Fruit fly (Drosophila melanogaster) whole organism, embryonic: ENCODE results near the gene CG9948.

ENCODE experiments used
- Blimp-1 ChIP-seq: fragments of 200-800 bp; sonication (Bioruptor generic); optimal IDR thresholded peaks from 3 replicates; lab custom pipeline; 2018; ENCODE audit warnings: missing biosample characterization, missing genetic modification characterization, mild to moderate bottlenecking, moderate library complexity, missing genetic modification reagents
- C15 ChIP-seq: fragments of 200-800 bp; sonication (Bioruptor generic); IDR thresholded peaks from 3 replicates; pipeline ENCODE4 v1.3.6; 2022; ENCODE audit warnings: missing biosample characterization, missing genetic modification characterization
- CG10274 ChIP-seq: fragments of 200-800 bp; sonication (Bioruptor generic); optimal IDR thresholded peaks from 3 replicates; lab custom pipeline; 2017; ENCODE audit warnings: missing biosample characterization, mild to moderate bottlenecking, missing genetic modification characterization
- CG10366 ChIP-seq: fragments of 200-800 bp; sonication (Bioruptor generic); IDR thresholded peaks from 2 replicates; pipeline ENCODE4 v1.3.6; 2022; ENCODE audit warnings: missing biosample characterization, missing genetic modification characterization
- CG11723 ChIP-seq: fragments of 200-800 bp; sonication (Bioruptor generic); optimal IDR thresholded peaks from 2 replicates; lab custom pipeline; 2017; ENCODE audit warnings: missing biosample characterization, mild to moderate bottlenecking, missing genetic modification characterization
- CG12659 ChIP-seq: fragments of 200-800 bp; sonication (Bioruptor generic); optimal IDR thresholded peaks from 3 replicates; lab custom pipeline; 2017; ENCODE audit warnings: mild to moderate bottlenecking, missing biosample characterization, missing genetic modification reagents, missing genetic modification characterization
- CG15073 ChIP-seq: fragments of 200-800 bp; sonication (Bioruptor generic); optimal IDR thresholded peaks from 2 replicates; lab custom pipeline; 2016; ENCODE audit warnings: missing biosample characterization, missing genetic modification characterization
- CG17612 ChIP-seq: fragments of 200-800 bp; sonication (Bioruptor generic); IDR thresholded peaks from 2 replicates; pipeline ENCODE4 v1.3.6; 2022; ENCODE audit warnings: missing biosample characterization, missing genetic modification characterization
- CG18599 ChIP-seq: fragments of 200-800 bp; sonication (Bioruptor generic); optimal IDR thresholded peaks from 3 replicates; lab custom pipeline; 2017; ENCODE audit warnings: missing biosample characterization, missing genetic modification characterization, mild to moderate bottlenecking, moderate library complexity, missing genetic modification reagents
- CG2120 ChIP-seq: fragments of 200-800 bp; sonication (Bioruptor generic); optimal IDR thresholded peaks from 3 replicates; lab custom pipeline; 2016; ENCODE audit warnings: missing biosample characterization, missing genetic modification characterization
- CG31365 ChIP-seq: fragments of 200-800 bp; sonication (Bioruptor generic); optimal IDR thresholded peaks from 2 replicates; lab custom pipeline; 2018; ENCODE audit warnings: missing biosample characterization, mild to moderate bottlenecking, missing genetic modification characterization
- CG34224 ChIP-seq: fragments of 200-800 bp; sonication (Bioruptor generic); IDR thresholded peaks from 3 replicates; pipeline ENCODE4 v1.3.6; 2022; ENCODE audit warnings: missing biosample characterization, missing genetic modification characterization; ENCODE audit not compliant: partially characterized antibody
- CG4404 ChIP-seq: fragments of 200-800 bp; sonication (Bioruptor generic); IDR thresholded peaks from 2 replicates; pipeline ENCODE4 v1.3.6; 2022; ENCODE audit warnings: missing biosample characterization, missing genetic modification characterization
- CG7963 ChIP-seq: fragments of 200-800 bp; sonication (Bioruptor generic); IDR thresholded peaks from 3 replicates; pipeline ENCODE4 v1.3.6; 2022; ENCODE audit warnings: missing biosample characterization, missing genetic modification characterization; ENCODE audit not compliant: partially characterized antibody
- CG8765 ChIP-seq: fragments of 200-800 bp; sonication (Bioruptor generic); IDR thresholded peaks from 2 replicates; pipeline ENCODE4 v1.3.6; 2022; ENCODE audit warnings: missing biosample characterization, missing genetic modification characterization
- CG8924 ChIP-seq: fragments of 200-800 bp; optimal IDR thresholded peaks from 3 replicates; lab custom pipeline; 2019; ENCODE audit warnings: missing biosample characterization, mild to moderate bottlenecking, missing genetic modification characterization, moderate library complexity
- CoRest ChIP-seq: fragments of 200-800 bp; sonication (Bioruptor generic); optimal IDR thresholded peaks from 3 replicates; lab custom pipeline; 2018; ENCODE audit warnings: missing biosample characterization, mild to moderate bottlenecking, missing genetic modification characterization, moderate library complexity
- Dll ChIP-seq: fragments of 200-800 bp; sonication (Bioruptor generic); IDR thresholded peaks from 4 replicates; pipeline ENCODE4 v1.3.6; 2022; ENCODE audit warnings: missing biosample characterization, missing genetic modification characterization; ENCODE audit not compliant: partially characterized antibody
- Fer1 ChIP-seq: fragments of 200-800 bp; sonication (Bioruptor generic); optimal IDR thresholded peaks from 2 replicates; lab custom pipeline; 2017; ENCODE audit warnings: missing biosample characterization, mild to moderate bottlenecking, missing genetic modification characterization
- H15 ChIP-seq: fragments of 200-800 bp; sonication (Bioruptor generic); IDR thresholded peaks from 3 replicates; pipeline ENCODE4 v1.3.6; 2022; ENCODE audit warnings: missing biosample characterization, missing genetic modification characterization
- HLHmδ ChIP-seq: fragments of 200-800 bp; sonication (Bioruptor generic); optimal IDR thresholded peaks from 2 replicates; lab custom pipeline; 2018; ENCODE audit warnings: missing biosample characterization, mild to moderate bottlenecking, missing genetic modification characterization, moderate library complexity
- Hey ChIP-seq: fragments of 200-800 bp; sonication (Bioruptor generic); optimal IDR thresholded peaks from 3 replicates; lab custom pipeline; 2018; ENCODE audit warnings: missing biosample characterization, mild to moderate bottlenecking, missing genetic modification characterization
- Hr78 ChIP-seq, 2 experiments: fragments of 200-800 bp in 1 of 2; fragments of >200 bp in 1 of 2; sonication (Bioruptor generic) in 1 of 2; optimal IDR thresholded peaks; 2 replicates each; lab custom pipeline; 2017 to 2019; ENCODE audit warnings: missing biosample characterization in 2 of 2, missing genetic modification characterization in 2 of 2, mild to moderate bottlenecking in 1 of 2, moderate library complexity in 1 of 2
- Mrtf ChIP-seq: fragments of 200-800 bp; sonication (Bioruptor generic); IDR thresholded peaks from 3 replicates; pipeline ENCODE4 v1.3.6; 2022; ENCODE audit warnings: missing biosample characterization, missing genetic modification characterization
- Nf-YA ChIP-seq: fragments of 200-800 bp; sonication (Bioruptor generic); IDR thresholded peaks from 2 replicates; pipeline ENCODE4 v1.3.6; 2022; ENCODE audit warnings: missing biosample characterization, missing genetic modification characterization
- Sox100B ChIP-seq: fragments of 200-800 bp; sonication (Bioruptor generic); optimal IDR thresholded peaks from 3 replicates; lab custom pipeline; 2018; ENCODE audit warnings: missing biosample characterization, mild to moderate bottlenecking, missing genetic modification characterization
- Xbp1 ChIP-seq: fragments of 200-800 bp; sonication (Bioruptor generic); optimal IDR thresholded peaks from 3 replicates; lab custom pipeline; 2016; ENCODE audit warnings: missing biosample characterization, mild to moderate bottlenecking, missing genetic modification characterization
- bcd ChIP-seq: fragments of 200-800 bp; sonication (Bioruptor generic); optimal IDR thresholded peaks from 2 replicates; lab custom pipeline; 2017; ENCODE audit warnings: missing biosample characterization, mild to moderate bottlenecking, missing genetic modification characterization
- chif ChIP-seq, 2 experiments: fragments of 200-800 bp; sonication (Bioruptor generic); optimal IDR thresholded peaks; 3 replicates each; lab custom pipeline; 2016; ENCODE audit warnings: missing biosample characterization in 2 of 2, missing genetic modification characterization in 2 of 2
- crc ChIP-seq: fragments of 200-800 bp; sonication (Bioruptor generic); optimal IDR thresholded peaks from 2 replicates; lab custom pipeline; 2016; ENCODE audit warnings: missing biosample characterization, missing genetic modification characterization
- da ChIP-seq: fragments of 200-800 bp; sonication (Bioruptor generic); optimal IDR thresholded peaks from 2 replicates; lab custom pipeline; 2016; ENCODE audit warnings: missing biosample characterization, missing genetic modification characterization
- dan ChIP-seq: fragments of 200-800 bp; sonication (Bioruptor generic); IDR thresholded peaks from 2 replicates; pipeline ENCODE4 v1.3.6; 2022; ENCODE audit warnings: missing biosample characterization, missing genetic modification characterization
- dati ChIP-seq: fragments of 200-800 bp; sonication (Bioruptor generic); IDR thresholded peaks from 2 replicates; pipeline ENCODE4 v1.3.6; 2022; ENCODE audit warnings: missing biosample characterization, missing genetic modification characterization
- emc ChIP-seq: fragments of 200-800 bp; sonication (Bioruptor generic); optimal IDR thresholded peaks from 2 replicates; lab custom pipeline; 2016; ENCODE audit warnings: missing biosample characterization, missing genetic modification characterization
- eve ChIP-seq, 2 experiments: fragments of >200 bp; optimal IDR thresholded peaks; 2 replicates each; lab custom pipeline; 2017; ENCODE audit warnings: missing biosample characterization in 2 of 2, missing genetic modification characterization in 2 of 2
- eyg ChIP-seq: fragments of 200-800 bp; sonication (Bioruptor generic); optimal IDR thresholded peaks from 3 replicates; lab custom pipeline; 2016; ENCODE audit warnings: missing biosample characterization, missing genetic modification characterization
- fd64A ChIP-seq: fragments of 200-800 bp; sonication (Bioruptor generic); optimal IDR thresholded peaks from 3 replicates; lab custom pipeline; 2018; ENCODE audit warnings: missing biosample characterization, mild to moderate bottlenecking, missing genetic modification characterization
- gce ChIP-seq: fragments of 200-800 bp; sonication (Bioruptor generic); IDR thresholded peaks from 3 replicates; pipeline ENCODE4 v1.3.6; 2022; ENCODE audit warnings: missing biosample characterization, missing genetic modification characterization
- gsb ChIP-seq: fragments of 200-800 bp; sonication (Bioruptor generic); IDR thresholded peaks from 2 replicates; pipeline ENCODE4 v1.3.6; 2022; ENCODE audit warnings: missing biosample characterization, missing genetic modification characterization
- insv ChIP-seq, 2 experiments: fragments of 200-800 bp; sonication (Bioruptor generic); optimal IDR thresholded peaks; 3 replicates each; lab custom pipeline; 2016 to 2018; ENCODE audit warnings: missing biosample characterization in 2 of 2, missing genetic modification characterization in 2 of 2
- jing ChIP-seq: fragments of 200-800 bp; sonication (Bioruptor generic); optimal IDR thresholded peaks from 2 replicates; lab custom pipeline; 2018; ENCODE audit warnings: missing biosample characterization, mild to moderate bottlenecking, missing genetic modification characterization
- lbe ChIP-seq: fragments of 200-800 bp; sonication (Bioruptor generic); optimal IDR thresholded peaks from 2 replicates; lab custom pipeline; 2016; ENCODE audit warnings: missing biosample characterization, mild to moderate bottlenecking, missing genetic modification characterization
- odd ChIP-seq: fragments of 200-800 bp; sonication (Bioruptor generic); optimal IDR thresholded peaks from 2 replicates; lab custom pipeline; 2017; ENCODE audit warnings: missing biosample characterization, mild to moderate bottlenecking, missing genetic modification characterization
- pan ChIP-seq, 4 experiments: fragments of >200 bp in 3 of 4; fragments of 200-800 bp in 1 of 4; sonication (Bioruptor generic) in 1 of 4; optimal IDR thresholded peaks in 3 of 4; IDR thresholded peaks in 1 of 4; 2 replicates each; pipeline versions ENCODE4 v1.3.6 to Lab custom; 2017 to 2022; ENCODE audit warnings: missing biosample characterization in 2 of 4, missing genetic modification characterization in 2 of 4, mixed read lengths in 1 of 4
- schlank ChIP-seq: fragments of 200-800 bp; sonication (Bioruptor generic); optimal IDR thresholded peaks from 2 replicates; lab custom pipeline; 2018; ENCODE audit warnings: missing biosample characterization, mild to moderate bottlenecking, missing genetic modification characterization
- sima ChIP-seq: fragments of 200-800 bp; sonication (Bioruptor generic); optimal IDR thresholded peaks from 2 replicates; lab custom pipeline; 2016; ENCODE audit warnings: missing biosample characterization, missing genetic modification characterization
- sqz ChIP-seq: fragments of 200-800 bp; sonication (Bioruptor generic); optimal IDR thresholded peaks from 3 replicates; lab custom pipeline; 2018; ENCODE audit warnings: missing biosample characterization, mild to moderate bottlenecking, missing genetic modification characterization
- tap ChIP-seq: fragments of 200-800 bp; optimal IDR thresholded peaks from 3 replicates; lab custom pipeline; 2019; ENCODE audit warnings: missing biosample characterization, mild to moderate bottlenecking, missing genetic modification characterization, moderate library complexity
- ttk ChIP-seq: fragments of 200-800 bp; sonication (Bioruptor generic); IDR thresholded peaks from 2 replicates; pipeline ENCODE4 v2.1.2; 2022; ENCODE audit warnings: missing biosample characterization, missing genetic modification characterization
- tup ChIP-seq: fragments of 200-800 bp; sonication (Bioruptor generic); optimal IDR thresholded peaks from 2 replicates; lab custom pipeline; 2016; ENCODE audit warnings: missing biosample characterization, mild to moderate bottlenecking, missing genetic modification characterization, moderate library complexity
- zen2 ChIP-seq: fragments of 200-800 bp; sonication (Bioruptor generic); IDR thresholded peaks from 3 replicates; pipeline ENCODE4 v1.3.6; 2022; ENCODE audit warnings: missing biosample characterization, missing genetic modification characterization; ENCODE audit not compliant: partially characterized antibody

The CG9948 gene

dm6 chr3L:6996907-6997306 lies 41.1 kb downstream of the CG9948 start (continued):
- TF ChIP-seq gce: no peak
- TF ChIP-seq odd (GFP tag; lab: Kevin White, UChicago): no peak
- TF ChIP-seq Dll (GFP tag; lab: Robert Waterston, UW): no peak
- TF ChIP-seq sqz (GFP tag; lab: Kevin White, UChicago): no peak
- no peak for TF ChIP-seq CG4404 (GFP tag; lab: Robert Waterston, UW)
- no peak for TF ChIP-seq eve (GFP tag; optimal IDR thresholded peaks at IDR 0.05; lab: Kevin White, UChicago)
- TF ChIP-seq CG8765 (GFP tag; lab: Robert Waterston, UW): no peak
- TF ChIP-seq Mrtf: no peak
- no peak for TF ChIP-seq jing
- TF ChIP-seq dan (GFP tag; lab: Robert Waterston, UW): no peak
- no peak for TF ChIP-seq Xbp1 (GFP tag; lab: Kevin White, UChicago)
- no peak for TF ChIP-seq H15 (GFP tag; lab: Robert Waterston, UW)
- TF ChIP-seq lbe (GFP tag; lab: Kevin White, UChicago): no peak
- no peak for TF ChIP-seq CG17612
- TF ChIP-seq Fer1 (GFP tag; lab: Kevin White, UChicago): peak; percentile 14
- no peak for TF ChIP-seq Hey (tag; lab: Kevin White, UChicago)
- no peak for TF ChIP-seq fd64A (GFP tag; lab: Kevin White, UChicago)
- TF ChIP-seq CG10366 (GFP tag; lab: Robert Waterston, UW): no peak
- no peak for TF ChIP-seq zen2 (GFP tag; lab: Robert Waterston, UW)
- no peak for TF ChIP-seq gsb (GFP tag; lab: Robert Waterston, UW)
- TF ChIP-seq ttk (GFP tag; lab: Robert Waterston, UW): no peak
- TF ChIP-seq dati: no peak
- TF ChIP-seq CG34224 (GFP tag; lab: Robert Waterston, UW): no peak
- no peak for TF ChIP-seq CG18599 (GFP tag; lab: Kevin White, UChicago)
- TF ChIP-seq Hr78 (GFP tag; optimal IDR thresholded peaks at IDR 0.05; lab: Kevin White, UChicago): no peak
- no peak for TF ChIP-seq CG8924 (tag; lab: Kevin White, UChicago)
- TF ChIP-seq bcd: peak; percentile 16
- no peak for TF ChIP-seq crc
- no peak for TF ChIP-seq sima (GFP tag; lab: Kevin White, UChicago)
- TF ChIP-seq da (GFP tag; lab: Kevin White, UChicago): no peak
- no peak for TF ChIP-seq CG2120 (GFP tag; lab: Kevin White, UChicago)
- TF ChIP-seq C15 (GFP tag; lab: Robert Waterston, UW): no peak
- TF ChIP-seq Sox100B (GFP tag; lab: Kevin White, UChicago): no peak
- no peak for TF ChIP-seq CG31365 (tag; lab: Kevin White, UChicago)
- no peak for TF ChIP-seq Nf-YA (GFP tag; lab: Robert Waterston, UW)
- no peak for TF ChIP-seq insv (GFP tag; optimal IDR thresholded peaks at IDR 0.05; lab: Kevin White, UChicago)
- TF ChIP-seq emc: no peak
- no peak for TF ChIP-seq CG7963
- TF ChIP-seq eyg (GFP tag; lab: Kevin White, UChicago): no peak
- TF ChIP-seq HLHmδ: no peak
- TF ChIP-seq chif (GFP tag; optimal IDR thresholded peaks at IDR 0.05; lab: Kevin White, UChicago): no peak
- peak; percentile 43 for TF ChIP-seq CoRest (tag; lab: Kevin White, UChicago)
- TF ChIP-seq CG11723 (GFP tag; lab: Kevin White, UChicago): no peak
- TF ChIP-seq schlank (tag; lab: Kevin White, UChicago): no peak
- TF ChIP-seq CG10274 (GFP tag; lab: Kevin White, UChicago): no peak
- peak; percentile 16 for TF ChIP-seq CG12659
- no peak for TF ChIP-seq tup (GFP tag; lab: Kevin White, UChicago)
- peak; percentile 3 for TF ChIP-seq Blimp-1 (GFP tag; lab: Kevin White, UChicago)
- TF ChIP-seq CG15073: no peak
- TF ChIP-seq tap (tag; lab: Kevin White, UChicago): peak; percentile 24
- TF ChIP-seq pan (optimal IDR thresholded peaks at IDR 0.05; lab: Kevin White, UChicago): no peak
- no peak for TF ChIP-seq pan (GFP tag; optimal IDR thresholded peaks at IDR 0.05 in 1 of 2, IDR thresholded peaks at IDR 0.05 in 1 of 2)
